Worm (Caenorhabditis elegans) whole organism, L4 larva: Measurements from ENCODE around the gene C26E6.12.

Experiments used
- D1046.2 ChIP-seq: fragments of 200-800 bp; sonication (Bioruptor generic); IDR thresholded peaks from 2 replicates; pipeline ENCODE4 v1.3.6; 2022; ENCODE audit warnings: missing genetic modification characterization, missing compliant biosample characterization
- F10B5.3 ChIP-seq: sonication (generic microtip); optimal IDR thresholded peaks from 2 replicates; lab custom pipeline; 2016; ENCODE audit warnings: mild to moderate bottlenecking, missing genetic modification characterization, missing compliant biosample characterization
- T20F7.1 ChIP-seq: fragments of 200-800 bp; sonication (Bioruptor generic); optimal IDR thresholded peaks from 2 replicates; lab custom pipeline; 2018; ENCODE audit warnings: mild to moderate bottlenecking, missing genetic modification characterization, missing compliant biosample characterization
- Y105C5A.15 ChIP-seq: fragments of 200-800 bp; sonication (Bioruptor generic); IDR thresholded peaks from 2 replicates; pipeline ENCODE4 v1.3.6; 2022; ENCODE audit warnings: missing genetic modification characterization, missing compliant biosample characterization
- Y48G9A.11 ChIP-seq: fragments of 200-800 bp; sonication (Bioruptor generic); IDR thresholded peaks from 2 replicates; pipeline ENCODE4 v1.3.6; 2022; ENCODE audit warnings: missing genetic modification reagents, missing genetic modification characterization, missing compliant biosample characterization
- Y5F2A.4 ChIP-seq: fragments of 200-800 bp; sonication (Bioruptor generic); optimal IDR thresholded peaks from 2 replicates; lab custom pipeline; 2018; ENCODE audit warnings: mild to moderate bottlenecking, missing genetic modification characterization, missing compliant biosample characterization
- ZK337.2 ChIP-seq: fragments of 200-800 bp; sonication (Bioruptor generic); IDR thresholded peaks from 2 replicates; pipeline ENCODE4 v1.3.6; 2022; ENCODE audit warnings: missing genetic modification reagents, missing genetic modification characterization, missing compliant biosample characterization
- ZK546.5 ChIP-seq, 2 experiments: sonication (generic microtip); optimal IDR thresholded peaks; 2 replicates each; lab custom pipeline; 2017; ENCODE audit warnings: missing biosample characterization in 2 of 2, missing genetic modification characterization in 2 of 2
- aly-2 ChIP-seq: sonication (generic microtip); optimal IDR thresholded peaks from 2 replicates; lab custom pipeline; 2018; ENCODE audit warnings: missing biosample characterization, missing genetic modification characterization
- attf-4 ChIP-seq: sonication (generic microtip); optimal IDR thresholded peaks from 3 replicates; lab custom pipeline; 2017; ENCODE audit warnings: missing biosample characterization, missing genetic modification characterization
- ceh-20 ChIP-seq: fragments of 200-800 bp; sonication (Bioruptor generic); IDR thresholded peaks from 2 replicates; pipeline ENCODE4 v1.3.6; 2022; ENCODE audit warnings: missing genetic modification reagents, missing genetic modification characterization, missing compliant biosample characterization
- ceh-82 ChIP-seq: sonication (generic microtip); optimal IDR thresholded peaks from 2 replicates; lab custom pipeline; 2017; ENCODE audit warnings: missing biosample characterization, missing genetic modification characterization
- daf-12 ChIP-seq: fragments of 150-350 bp; optimal IDR thresholded peaks from 2 replicates; lab custom pipeline; 2014; ENCODE audit warnings: missing biosample characterization, missing genetic modification reagents, missing genetic modification characterization
- dmd-9 ChIP-seq: fragments of 200-800 bp; sonication (Bioruptor generic); IDR thresholded peaks from 2 replicates; pipeline ENCODE4 v1.3.6; 2022; ENCODE audit warnings: missing genetic modification reagents, missing genetic modification characterization, missing compliant biosample characterization
- dpl-1 ChIP-seq: fragments of 150-350 bp; optimal IDR thresholded peaks from 2 replicates; lab custom pipeline; 2014; ENCODE audit warnings: missing biosample characterization, missing genetic modification reagents, missing genetic modification characterization
- duxl-1 ChIP-seq: sonication (generic microtip); optimal IDR thresholded peaks from 2 replicates; lab custom pipeline; 2016; ENCODE audit warnings: mild to moderate bottlenecking, missing genetic modification characterization, moderate library complexity, missing compliant biosample characterization; ENCODE audit not compliant: poor library complexity
- dve-1 ChIP-seq: sonication (generic microtip); optimal IDR thresholded peaks from 2 replicates; lab custom pipeline; 2017; ENCODE audit warnings: antibody characterized with exemption, mild to moderate bottlenecking, missing genetic modification characterization, missing compliant biosample characterization; ENCODE audit not compliant: insufficient read depth
- fos-1 ChIP-seq: fragments of 150-350 bp; optimal IDR thresholded peaks from 2 replicates; lab custom pipeline; 2014; ENCODE audit warnings: missing biosample characterization, missing genetic modification characterization
- hif-1 ChIP-seq, 2 experiments: sonication (generic microtip); optimal IDR thresholded peaks; 2 replicates each; lab custom pipeline; 2016 to 2017; ENCODE audit warnings: missing compliant biosample characterization in 2 of 2, missing genetic modification characterization in 2 of 2, missing genetic modification reagents in 2 of 2, missing genotype in 2 of 2, mild to moderate bottlenecking in 1 of 2
- lin-1 ChIP-seq: fragments of 200-800 bp; sonication (Bioruptor generic); IDR thresholded peaks from 2 replicates; pipeline ENCODE4 v1.3.6; 2022; ENCODE audit warnings: missing genetic modification reagents, missing genetic modification characterization, missing compliant biosample characterization
- lin-15B ChIP-seq: fragments of 150-350 bp; sonication (generic microtip); optimal IDR thresholded peaks from 3 replicates; lab custom pipeline; 2014; ENCODE audit warnings: missing biosample characterization, missing genetic modification characterization
- lin-38 ChIP-seq: fragments of 200-800 bp; sonication (Bioruptor generic); IDR thresholded peaks from 2 replicates; pipeline ENCODE4 v1.3.6; 2022; ENCODE audit warnings: missing genetic modification reagents, missing genetic modification characterization, missing compliant biosample characterization
- lin-39 ChIP-seq: fragments of 150-350 bp; optimal IDR thresholded peaks from 2 replicates; lab custom pipeline; 2014; ENCODE audit warnings: missing biosample characterization, missing genetic modification reagents, missing genetic modification characterization
- lir-3 ChIP-seq: sonication (generic microtip); optimal IDR thresholded peaks from 2 replicates; lab custom pipeline; 2016; ENCODE audit warnings: mild to moderate bottlenecking, missing genetic modification characterization, missing compliant biosample characterization
- lsy-2 ChIP-seq, 2 experiments: fragments of 150-350 bp in 1 of 2; sonication (generic microtip) in 1 of 2; optimal IDR thresholded peaks; 2 replicates each; lab custom pipeline; 2014 to 2017; ENCODE audit warnings: missing biosample characterization in 2 of 2, missing genetic modification characterization in 2 of 2
- madf-5 ChIP-seq, 2 experiments: fragments of 200-800 bp; sonication (Bioruptor generic); IDR thresholded peaks; 2 replicates each; pipeline ENCODE4 v1.3.6; 2022; ENCODE audit warnings: missing compliant biosample characterization in 2 of 2, missing genetic modification characterization in 2 of 2
- mep-1 ChIP-seq: fragments of 150-350 bp; sonication (generic microtip); optimal IDR thresholded peaks from 3 replicates; lab custom pipeline; 2014; ENCODE audit warnings: missing biosample characterization, missing genetic modification characterization
- mes-2 ChIP-seq: sonication (generic microtip); optimal IDR thresholded peaks from 2 replicates; lab custom pipeline; 2016; ENCODE audit warnings: missing genotype, mild to moderate bottlenecking, missing genetic modification characterization, missing compliant biosample characterization; ENCODE audit not compliant: poor library complexity, severe bottlenecking
- mxl-2 ChIP-seq: fragments of 200-800 bp; sonication (Bioruptor generic); conservative IDR thresholded peaks from 2 replicates; pipeline ENCODE4 v1.3.6; 2022; ENCODE audit warnings: missing genetic modification reagents, missing genetic modification characterization, missing compliant biosample characterization
- nhr-42 ChIP-seq: fragments of 200-800 bp; sonication (Bioruptor generic); IDR thresholded peaks from 2 replicates; pipeline ENCODE4 v1.3.6; 2022; ENCODE audit warnings: missing genetic modification characterization, missing compliant biosample characterization
- nhr-6 ChIP-seq: fragments of 150-350 bp; optimal IDR thresholded peaks from 2 replicates; lab custom pipeline; 2014; ENCODE audit warnings: missing biosample characterization, missing genetic modification characterization
- nhr-76 ChIP-seq: fragments of 150-350 bp; optimal IDR thresholded peaks from 2 replicates; lab custom pipeline; 2014; ENCODE audit warnings: missing biosample characterization, missing genetic modification characterization
- sdz-12 ChIP-seq: fragments of 200-800 bp; sonication (Bioruptor generic); optimal IDR thresholded peaks from 2 replicates; lab custom pipeline; 2018; ENCODE audit warnings: mild to moderate bottlenecking, missing genetic modification characterization, missing compliant biosample characterization
- skn-1 ChIP-seq: fragments of 150-350 bp; optimal IDR thresholded peaks from 2 replicates; lab custom pipeline; 2014; ENCODE audit warnings: missing biosample characterization, missing genetic modification characterization
- tag-97 ChIP-seq: fragments of 200-800 bp; sonication (Bioruptor generic); IDR thresholded peaks from 2 replicates; pipeline ENCODE4 v1.3.6; 2022; ENCODE audit warnings: missing genetic modification characterization, missing compliant biosample characterization
- tra-1 ChIP-seq: fragments of 200-800 bp; sonication (Bioruptor generic); IDR thresholded peaks from 2 replicates; pipeline ENCODE4 v1.3.6; 2022; ENCODE audit warnings: missing genetic modification reagents, missing genetic modification characterization, missing compliant biosample characterization
- unc-62 ChIP-seq, 3 experiments: fragments of 150-350 bp in 1 of 3; sonication (generic microtip); optimal IDR thresholded peaks in 2 of 3; peaks in 1 of 3; 1 replicate in 1 of 3; 2 replicates in 2 of 3; lab custom pipeline; 2014 to 2017; ENCODE audit warnings: missing biosample characterization in 3 of 3, missing genetic modification characterization in 3 of 3, missing genetic modification reagents in 3 of 3, missing genotype in 1 of 3
- vab-7 ChIP-seq: fragments of 200-800 bp; sonication (Bioruptor generic); IDR thresholded peaks from 2 replicates; pipeline ENCODE4 v1.3.6; 2022; ENCODE audit warnings: missing genetic modification reagents, missing genetic modification characterization, missing compliant biosample characterization
- zfp-2 ChIP-seq: sonication (generic microtip); optimal IDR thresholded peaks from 2 replicates; lab custom pipeline; 2016; ENCODE audit warnings: mild to moderate bottlenecking, missing genetic modification characterization, missing compliant biosample characterization
- ztf-11 ChIP-seq: fragments of 150-350 bp; optimal IDR thresholded peaks from 2 replicates; lab custom pipeline; 2014; ENCODE audit warnings: missing biosample characterization, missing genetic modification characterization
- ztf-7 ChIP-seq: fragments of 150-350 bp; optimal IDR thresholded peaks from 2 replicates; lab custom pipeline; 2014; ENCODE audit warnings: missing biosample characterization, missing genetic modification characterization

Gene C26E6.12

DNA sequence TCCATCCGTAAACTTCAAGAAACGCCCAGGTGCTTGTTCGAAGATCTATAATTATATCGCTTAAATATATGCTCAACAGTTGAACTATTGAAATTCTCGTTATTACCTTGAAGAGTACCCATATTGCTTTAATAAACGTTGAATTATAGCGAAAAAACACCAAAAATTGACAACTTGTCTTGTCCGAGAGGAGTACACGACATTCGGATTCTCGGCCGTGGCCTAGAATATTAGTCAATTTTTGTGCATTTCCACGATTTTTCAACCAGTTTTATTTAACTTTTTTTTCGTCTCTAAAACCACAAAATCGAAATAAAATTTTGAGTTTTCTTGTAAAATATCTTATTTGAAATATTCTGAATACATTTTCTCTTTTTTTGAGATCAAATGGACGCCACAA, 19.7 kb downstream of the C26E6.12 start, which contains the start of the genes F26F4.9 and cee-1 (continued):
- TF ChIP-seq mep-1: peak; percentile 38
- no peak for TF ChIP-seq skn-1 (tag; lab: Kevin White, UChicago)
- TF ChIP-seq hif-1 (tag; optimal IDR thresholded peaks at IDR 0.05; lab: Kevin White, UChicago): peak in 1 of 2 experiments; percentile 70
- no peak for TF ChIP-seq lin-39
- TF ChIP-seq lin-15B (tag; lab: Kevin White, UChicago): no peak
- no peak for TF ChIP-seq ztf-11 (tag; lab: Kevin White, UChicago)
- no peak for TF ChIP-seq ZK546.5 (tag; optimal IDR thresholded peaks at IDR 0.05; lab: Kevin White, UChicago)
- TF ChIP-seq sdz-12 (GFP tag; lab: Kevin White, UChicago): no peak
- TF ChIP-seq aly-2: no peak
- TF ChIP-seq dpl-1 (GFP tag; lab: Kevin White, UChicago): peak; percentile 78
- no peak for TF ChIP-seq duxl-1 (tag; lab: Kevin White, UChicago)
- no peak for TF ChIP-seq lir-3 (tag; lab: Kevin White, UChicago)
- no peak for TF ChIP-seq fos-1 (tag; lab: Kevin White, UChicago)
- TF ChIP-seq, all 104 proteins: peak for 17

DNA sequence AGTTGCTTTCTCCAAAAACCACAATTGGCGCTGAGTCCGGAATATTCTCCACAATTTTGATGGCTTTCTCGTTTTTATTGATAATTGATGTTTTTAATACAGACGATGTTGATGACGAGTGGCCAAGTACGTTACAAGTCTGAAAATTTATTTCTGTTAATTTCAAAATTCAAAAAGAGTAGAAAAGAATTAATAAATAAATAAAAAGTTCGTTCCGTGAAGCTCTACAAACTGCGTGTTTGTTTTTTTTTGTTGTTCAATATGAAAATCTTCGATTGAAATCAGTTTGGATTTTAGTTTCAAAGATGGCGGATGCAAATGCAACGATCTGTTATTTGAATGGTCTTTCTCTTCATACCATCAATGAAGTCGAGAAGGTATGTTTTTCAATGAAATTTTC, 21.1 kb downstream of the C26E6.12 start, which contains the start of gene F26F4.2:
Gene F26F4.2, plus strand, starts transcription at position 301 of the 400 bp plus-strand sequence.
- TF ChIP-seq vab-7: no peak
- TF ChIP-seq lin-15B (tag; lab: Kevin White, UChicago): no peak
- TF ChIP-seq ztf-7 (tag; lab: Kevin White, UChicago): no peak
- TF ChIP-seq ceh-82: no peak
- no peak for TF ChIP-seq Y105C5A.15 (GFP tag; lab: Robert Waterston, UW)
- no peak for TF ChIP-seq F10B5.3 (tag; lab: Kevin White, UChicago)
- TF ChIP-seq unc-62 (GFP tag; optimal IDR thresholded peaks at IDR 0.05 in 1 of 2; lab: Kevin White, UChicago): no peak
- no peak for TF ChIP-seq unc-62 (tag; optimal IDR thresholded peaks at IDR 0.05; lab: Kevin White, UChicago)
- no peak for TF ChIP-seq dmd-9
- TF ChIP-seq ceh-20 (GFP tag; lab: Robert Waterston, UW): no peak
- TF ChIP-seq mes-2 (tag; lab: Kevin White, UChicago): no peak
- no peak for TF ChIP-seq dpl-1 (GFP tag; lab: Kevin White, UChicago)
- no peak for TF ChIP-seq lin-1
- no peak for TF ChIP-seq madf-5 (GFP tag; IDR thresholded peaks at IDR 0.05; lab: Robert Waterston, UW)
- no peak for TF ChIP-seq lir-3 (tag; lab: Kevin White, UChicago)
- TF ChIP-seq T20F7.1 (GFP tag; lab: Kevin White, UChicago): no peak
- TF ChIP-seq attf-4 (tag; lab: Kevin White, UChicago): no peak
- TF ChIP-seq zfp-2 (tag; lab: Kevin White, UChicago): no peak
- no peak for TF ChIP-seq daf-12 (tag; lab: Kevin White, UChicago)
- TF ChIP-seq mxl-2 (GFP tag; lab: Robert Waterston, UW): no peak

DNA sequence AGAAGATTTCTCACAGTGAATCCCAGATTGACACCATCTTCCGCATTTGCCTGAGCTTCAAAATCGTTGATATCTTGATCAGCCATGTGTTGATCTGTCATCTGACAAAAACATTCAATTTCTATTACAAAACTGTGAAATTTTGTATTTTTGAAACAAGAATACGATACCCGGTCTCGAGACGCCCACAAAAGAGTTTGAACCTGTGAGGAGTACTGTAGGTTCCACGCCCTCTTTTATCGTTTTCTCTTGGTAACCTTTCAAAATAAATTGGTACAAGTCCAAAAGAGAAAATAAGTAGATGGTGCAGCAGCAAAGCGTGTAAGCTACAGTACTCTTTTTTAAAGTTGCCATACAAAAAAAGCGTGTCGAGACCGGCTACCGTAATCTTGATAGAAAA, 22.1 kb downstream of the C26E6.12 start, which contains the start of gene F26F4.12:
Gene F26F4.12, minus strand, starts transcription at position 101 of the 400 bp plus-strand sequence.
- TF ChIP-seq ceh-20 (GFP tag; lab: Robert Waterston, UW): no peak
- TF ChIP-seq lin-15B (tag; lab: Kevin White, UChicago): no peak
- TF ChIP-seq D1046.2 (GFP tag; lab: Robert Waterston, UW): no peak
- TF ChIP-seq dve-1 (tag; lab: Kevin White, UChicago): no peak
- no peak for TF ChIP-seq nhr-76 (tag; lab: Kevin White, UChicago)
- no peak for TF ChIP-seq Y48G9A.11 (GFP tag; lab: Robert Waterston, UW)
- no peak for TF ChIP-seq nhr-6 (tag; lab: Kevin White, UChicago)
- TF ChIP-seq ZK337.2 (GFP tag; lab: Robert Waterston, UW): no peak

DNA sequence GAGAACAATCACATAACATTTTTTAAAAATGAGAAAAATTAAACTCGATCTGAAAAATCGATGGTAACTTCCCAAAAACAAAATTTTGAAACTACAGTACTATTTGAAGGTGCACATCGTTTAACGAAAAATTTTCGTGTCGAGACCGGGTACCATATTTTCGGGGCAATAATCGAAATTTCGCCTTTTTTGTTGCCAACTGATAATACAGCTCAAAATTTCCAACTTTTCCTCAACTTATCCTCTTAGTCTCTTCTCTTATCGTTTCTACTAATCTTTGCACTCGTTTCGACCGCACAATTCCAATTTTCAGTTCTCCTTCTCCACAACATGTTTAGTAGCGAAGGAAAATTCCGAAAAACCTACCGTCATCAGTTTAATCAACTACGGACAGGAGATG, 25.2 kb downstream of the C26E6.12 start, which contains the start of gene rom-1:
Gene rom-1, plus strand, starts transcription at position 301 of the 400 bp plus-strand sequence.
- TF ChIP-seq ZK546.5 (tag; optimal IDR thresholded peaks at IDR 0.05; lab: Kevin White, UChicago) (no peak), F10B5.3 (tag; lab: Kevin White, UChicago) (no peak), lsy-2 (tag; optimal IDR thresholded peaks at IDR 0.05; lab: Kevin White, UChicago) (no peak), tag-97 (GFP tag; lab: Robert Waterston, UW) (no peak), lin-38 (no peak), sdz-12 (GFP tag; lab: Kevin White, UChicago) (no peak), tra-1 (GFP tag; lab: Robert Waterston, UW) (no peak), nhr-42 (GFP tag; lab: Robert Waterston, UW) (no peak), Y5F2A.4 (GFP tag; lab: Kevin White, UChicago) (no peak)
